Fruit fly (Drosophila melanogaster): ENCODE data around the gene Atg101.

dm6 chrX:18774818-18775343 lies 16.6 kb upstream of the Atg101 start, which contains the start of gene CG6891:
- TF ChIP-seq spab (GFP tag; optimal IDR thresholded peaks at IDR 0.05) (peak; percentile 6), Lpt (GFP tag; optimal IDR thresholded peaks at IDR 0.05) (peak; percentile 13), ss (GFP tag; optimal IDR thresholded peaks at IDR 0.05) (peak; percentile 27 to 49), Smox (GFP tag; optimal IDR thresholded peaks at IDR 0.05) (peak; percentile 57), Met (GFP tag; optimal IDR thresholded peaks at IDR 0.05) (peak; percentile 56), CG9139 (GFP tag; optimal IDR thresholded peaks at IDR 0.05) (peak; percentile 3), CG11294 (GFP tag; IDR thresholded peaks at IDR 0.05) (no peak), lz (GFP tag; optimal IDR thresholded peaks at IDR 0.05) (peak; percentile 64), Sox102F (GFP tag; optimal IDR thresholded peaks at IDR 0.05) (peak; percentile 55), Gug (GFP tag; IDR thresholded peaks at IDR 0.05) (no peak), OdsH (GFP tag; optimal IDR thresholded peaks at IDR 0.05) (peak; percentile 40)

Measured in whole organism, prepupa.